Fruit fly (Drosophila melanogaster) whole organism, wandering third instar larva: ENCODE data around the gene CG16972.

Experiments
- Dfd ChIP-seq: fragments of >200 bp; optimal IDR thresholded peaks from 2 replicates; lab custom pipeline; 2017; ENCODE audit warnings: missing biosample characterization, missing genetic modification characterization
- Hr78 ChIP-seq: fragments of >200 bp; optimal IDR thresholded peaks from 2 replicates; lab custom pipeline; 2017; ENCODE audit warnings: missing biosample characterization, missing genetic modification characterization
- Mio ChIP-seq: sonication (Bioruptor generic); optimal IDR thresholded peaks from 2 replicates; lab custom pipeline; 2016; ENCODE audit warnings: missing biosample characterization, missing genetic modification characterization
- Myc ChIP-seq: fragments of >200 bp; optimal IDR thresholded peaks from 2 replicates; lab custom pipeline; 2017
- OdsH ChIP-seq: fragments of 200-800 bp; sonication (Bioruptor generic); optimal IDR thresholded peaks from 2 replicates; lab custom pipeline; 2016; ENCODE audit warnings: missing biosample characterization, mild to moderate bottlenecking, missing genetic modification characterization
- br ChIP-seq: fragments of 200-800 bp; sonication (Bioruptor generic); optimal IDR thresholded peaks from 2 replicates; lab custom pipeline; 2016; ENCODE audit warnings: missing biosample characterization, missing genetic modification characterization
- pan ChIP-seq: fragments of >200 bp; optimal IDR thresholded peaks from 2 replicates; lab custom pipeline; 2017
- psq ChIP-seq: fragments of 200-800 bp; sonication (Bioruptor generic); optimal IDR thresholded peaks from 3 replicates; lab custom pipeline; 2017; ENCODE audit warnings: missing biosample characterization, mild to moderate bottlenecking, missing genetic modification characterization, moderate library complexity
- usp ChIP-seq: fragments of >200 bp; optimal IDR thresholded peaks from 2 replicates; lab custom pipeline; 2017; ENCODE audit warnings: missing biosample characterization, missing genetic modification characterization

dm6 chr2L:13203437-13204137 is 492 bp upstream of the CG16972 start, which contains the start of gene Pect:
- TF ChIP-seq Myc (no peak), Dfd (no peak), OdsH (GFP tag; lab: Kevin White, UChicago) (no peak), usp (no peak), pan (no peak), psq (peak; percentile 43), Hr78 (GFP tag; lab: Kevin White, UChicago) (no peak), br (GFP tag; lab: Kevin White, UChicago) (no peak), Mio (no peak)
